Worm (Caenorhabditis elegans): ENCODE measurements around the gene lgc-12.
A peak's percentile ranks its signal among the peaks of the same experiment; 100 is the strongest.

lgc-12 gene

DNA sequence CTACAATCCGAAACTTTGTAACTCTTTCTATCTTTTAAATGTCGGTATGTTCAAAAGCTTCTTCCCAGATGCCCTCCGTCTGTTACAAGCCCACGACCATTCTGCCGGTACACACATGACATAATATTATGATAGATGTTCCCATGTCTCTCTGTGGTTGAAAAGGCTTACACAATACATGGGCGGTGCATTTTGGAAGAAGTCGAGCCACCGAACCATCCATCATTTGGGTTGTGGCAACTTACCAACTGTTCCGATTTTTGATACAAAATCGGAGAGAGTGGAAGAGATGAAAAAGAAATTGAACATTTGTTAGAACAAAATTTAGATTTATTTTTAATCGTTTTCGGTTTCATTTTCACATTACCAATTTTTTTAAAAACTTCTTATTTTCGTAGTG is 13.0 kb upstream of the lgc-12 start (continued):
- TF ChIP-seq elt-3 (tag; optimal IDR thresholded peaks at IDR 0.05) (no peak), sem-4 (tag; optimal IDR thresholded peaks at IDR 0.05) (peak; percentile 1)

DNA sequence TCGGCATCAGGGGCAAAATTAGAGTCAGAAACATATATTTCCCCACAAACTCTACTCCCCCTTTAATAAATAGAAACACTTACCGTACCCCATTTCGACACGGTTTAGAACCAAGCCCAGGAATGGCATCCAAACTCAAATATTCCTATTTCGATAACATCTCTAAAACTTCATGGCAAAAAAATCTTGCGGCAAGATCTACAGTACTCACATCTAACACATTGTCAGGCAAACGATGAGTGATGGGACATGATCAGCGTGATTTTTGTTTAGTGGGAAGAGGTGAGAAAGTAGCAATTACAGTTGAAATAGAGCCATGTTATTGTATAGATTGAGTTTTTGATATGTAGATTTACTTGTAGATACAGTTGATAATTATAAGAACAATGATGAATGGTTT is 11.0 kb upstream of the lgc-12 start:
- TF ChIP-seq C34F6.9 (tag; optimal IDR thresholded peaks at IDR 0.05) (no peak), lsy-2 (tag; optimal IDR thresholded peaks at IDR 0.05) (peak in 1 of 2 experiments; percentile 15), ceh-16 (tag; optimal IDR thresholded peaks at IDR 0.05) (peak; percentile 94), mbf-1 (tag; optimal IDR thresholded peaks at IDR 0.05) (no peak)

DNA sequence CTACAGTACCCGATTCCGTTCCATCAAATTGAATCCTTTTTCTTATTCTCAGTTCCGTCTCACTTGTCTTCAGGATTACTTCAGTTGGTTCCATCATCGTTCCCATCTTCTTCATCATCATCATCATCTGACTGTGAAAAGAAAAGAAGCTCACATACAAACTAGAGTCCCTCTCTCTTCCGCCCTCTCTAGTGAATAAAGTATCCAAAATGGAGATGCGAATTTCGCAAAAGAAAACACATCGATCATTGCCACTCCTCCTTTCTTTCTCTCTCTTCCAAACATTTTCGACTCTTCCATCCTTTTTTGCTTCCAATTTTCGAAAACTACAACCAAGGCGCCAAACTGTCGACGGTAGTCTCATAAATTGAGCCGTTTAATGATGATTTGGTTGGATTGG is 9.1 kb upstream of the lgc-12 start:
- TF ChIP-seq lsy-2 (tag; optimal IDR thresholded peaks at IDR 0.05) (peak; percentile 10 to 54), mab-5 (tag; optimal IDR thresholded peaks at IDR 0.05) (peak; percentile 69), unc-55 (GFP tag; optimal IDR thresholded peaks at IDR 0.05) (peak; percentile 81), lin-39 (tag; optimal IDR thresholded peaks at IDR 0.05) (no peak)

DNA sequence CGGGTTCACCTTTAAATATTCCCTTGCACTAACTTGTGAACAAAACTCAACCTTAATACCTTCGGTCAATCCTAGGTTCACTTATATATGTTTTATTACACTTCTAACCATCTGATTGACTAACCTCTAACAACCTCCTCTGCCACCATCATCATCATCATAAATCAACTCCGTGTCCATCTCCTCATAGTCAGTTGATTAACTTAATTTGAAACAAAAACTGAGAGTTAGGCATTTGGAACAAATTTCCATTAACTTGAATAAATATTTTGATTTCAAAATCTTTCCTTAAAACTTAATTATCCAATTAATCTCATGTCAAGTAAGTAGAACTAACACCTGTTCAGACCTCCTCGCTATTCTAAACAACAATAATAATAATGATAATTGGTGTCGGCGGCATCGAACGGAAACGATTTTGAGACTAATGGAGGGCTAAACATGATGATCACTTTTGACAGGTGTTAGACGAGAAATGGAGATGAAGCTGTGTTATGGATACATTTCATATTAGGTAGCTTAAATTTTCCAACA is 8.2 kb upstream of the lgc-12 start:
- TF ChIP-seq sma-3 (GFP tag; optimal IDR thresholded peaks at IDR 0.05), result no peak
- no peak for TF ChIP-seq nhr-25 (tag; optimal IDR thresholded peaks at IDR 0.05)
- no peak for TF ChIP-seq mbf-1 (tag; optimal IDR thresholded peaks at IDR 0.05)
- no peak for TF ChIP-seq nhr-237 (tag; optimal IDR thresholded peaks at IDR 0.05)
- TF ChIP-seq elt-3 (tag; optimal IDR thresholded peaks at IDR 0.05), result no peak
- TF ChIP-seq ztf-4 (tag; optimal IDR thresholded peaks at IDR 0.05), result no peak
- no peak for TF ChIP-seq ceh-16 (tag; optimal IDR thresholded peaks at IDR 0.05)
- TF ChIP-seq peb-1 (tag; optimal IDR thresholded peaks at IDR 0.05), result no peak
- TF ChIP-seq ztf-1 (GFP tag; conservative IDR thresholded peaks at IDR 0.05), result no peak
- TF ChIP-seq nhr-129 (tag; optimal IDR thresholded peaks at IDR 0.05), result no peak

DNA sequence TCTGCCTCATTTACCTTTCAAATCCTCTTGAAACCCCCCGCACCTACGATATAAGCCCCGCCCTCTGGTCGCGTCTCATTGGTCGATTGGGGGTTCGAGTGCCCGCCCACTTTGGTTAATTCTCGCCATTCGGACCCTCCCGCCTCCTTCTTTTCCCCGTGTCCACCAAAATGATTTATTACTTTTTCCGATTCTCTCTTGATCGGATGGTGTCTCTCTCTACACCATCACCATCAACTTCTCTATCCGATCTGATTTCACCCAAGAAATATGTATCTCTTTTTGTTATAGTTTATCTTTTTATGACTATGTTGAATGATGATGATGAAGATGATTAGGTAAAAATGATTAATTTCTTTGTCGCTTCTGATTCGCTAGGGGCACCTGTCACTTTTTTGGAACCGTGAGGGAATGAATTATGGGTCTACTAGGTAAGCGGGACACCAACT is 7.3 kb upstream of the lgc-12 start:
- no peak for TF ChIP-seq nhr-77 (tag; optimal IDR thresholded peaks at IDR 0.05)
- TF ChIP-seq fos-1 (tag; optimal IDR thresholded peaks at IDR 0.05), result no peak
- TF ChIP-seq skn-1 (tag; optimal IDR thresholded peaks at IDR 0.05), result no peak
- peak; percentile 14 for TF ChIP-seq sma-9 (GFP tag; optimal IDR thresholded peaks at IDR 0.05)
- TF ChIP-seq sma-9 (tag; optimal IDR thresholded peaks at IDR 0.05), result no peak
- no peak for TF ChIP-seq C34F6.9 (tag; optimal IDR thresholded peaks at IDR 0.05)
- TF ChIP-seq lsy-2 (tag; optimal IDR thresholded peaks at IDR 0.05), result peak; percentile 35 to 78
- TF ChIP-seq unc-55 (GFP tag; optimal IDR thresholded peaks at IDR 0.05), result peak; percentile 64
- no peak for TF ChIP-seq nhr-10 (tag; optimal IDR thresholded peaks at IDR 0.05)
- peak; percentile 30 for TF ChIP-seq Y55F3AM.14 (GFP tag; optimal IDR thresholded peaks at IDR 0.05)
- TF ChIP-seq F13H6.1 (tag; optimal IDR thresholded peaks at IDR 0.05), result no peak
- no peak for TF ChIP-seq gmeb-1 (tag; optimal IDR thresholded peaks at IDR 0.05)
- peak; percentile 97 for TF ChIP-seq mab-5 (tag; optimal IDR thresholded peaks at IDR 0.05)
- no peak for TF ChIP-seq blmp-1 (tag; optimal IDR thresholded peaks at IDR 0.05; ENCODE audit: insufficient read depth)
- peak; percentile 10 for TF ChIP-seq sma-3 (GFP tag; optimal IDR thresholded peaks at IDR 0.05)
- TF ChIP-seq ceh-16 (tag; optimal IDR thresholded peaks at IDR 0.05), result peak; percentile 76
- TF ChIP-seq nhr-6 (tag; optimal IDR thresholded peaks at IDR 0.05), result no peak
- TF ChIP-seq nhr-237 (tag; optimal IDR thresholded peaks at IDR 0.05), result no peak
- TF ChIP-seq ZK546.5 (tag; optimal IDR thresholded peaks at IDR 0.05), result no peak
- no peak for TF ChIP-seq lin-11 (tag; optimal IDR thresholded peaks at IDR 0.05)
- no peak for TF ChIP-seq ceh-82 (tag; optimal IDR thresholded peaks at IDR 0.05)
- TF ChIP-seq ama-1 (optimal IDR thresholded peaks at IDR 0.05), result no peak
- TF ChIP-seq peb-1 (tag; optimal IDR thresholded peaks at IDR 0.05), result no peak
- TF ChIP-seq nhr-25 (tag; optimal IDR thresholded peaks at IDR 0.05), result peak; percentile 15
- peak; percentile 76 for TF ChIP-seq unc-62 (GFP tag; optimal IDR thresholded peaks at IDR 0.05)
- peak; percentile 8 for TF ChIP-seq ztf-4 (tag; optimal IDR thresholded peaks at IDR 0.05)

DNA sequence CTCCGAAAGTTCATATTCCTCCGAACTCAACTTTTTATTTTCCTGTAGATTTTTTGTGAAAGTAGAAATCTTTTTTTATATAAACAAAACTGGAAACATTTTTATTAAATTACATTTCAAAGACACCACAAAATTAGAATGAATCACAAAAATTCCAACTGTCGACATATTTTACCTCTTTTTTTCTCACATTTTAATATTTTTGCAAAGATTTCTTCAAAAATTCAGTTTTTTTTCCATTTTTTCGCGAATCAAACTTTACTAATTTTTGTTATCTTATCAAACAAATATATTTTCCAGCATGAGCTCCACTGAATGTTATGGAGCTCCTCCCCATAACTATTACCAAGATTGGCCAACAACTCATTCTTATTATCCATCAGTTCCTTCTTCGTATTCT is 6.6 kb upstream of the lgc-12 start, which contains the start of gene ceh-13:
Gene ceh-13, plus strand, starts transcription at position 301 of the 400 bp plus-strand sequence.
- TF ChIP-seq nhr-23 (tag; optimal IDR thresholded peaks at IDR 0.05), result no peak
- TF ChIP-seq Y55F3AM.14 (GFP tag; optimal IDR thresholded peaks at IDR 0.05), result no peak
- TF ChIP-seq mdl-1 (tag; optimal IDR thresholded peaks at IDR 0.05), result no peak
- no peak for TF ChIP-seq nhr-77 (tag; optimal IDR thresholded peaks at IDR 0.05)
- TF ChIP-seq ceh-16 (tag; optimal IDR thresholded peaks at IDR 0.05), result no peak
- TF ChIP-seq elt-1 (tag; optimal IDR thresholded peaks at IDR 0.05), result no peak
- no peak for TF ChIP-seq lsy-2 (tag; optimal IDR thresholded peaks at IDR 0.05)
- TF ChIP-seq fos-1 (tag; optimal IDR thresholded peaks at IDR 0.05), result no peak

Measured in whole organism, L2 larva.